Worm (Caenorhabditis elegans) whole organism, mixed stage, embryonic: ENCODE data around the gene Y69H2.10.

Experiments used
- ces-1 ChIP-seq: fragments of 150-350 bp; optimal IDR thresholded peaks from 2 replicates; lab custom pipeline; 2014; ENCODE audit warnings: missing biosample characterization, missing genetic modification reagents, missing genetic modification characterization
- elt-3 ChIP-seq: fragments of 150-350 bp; optimal IDR thresholded peaks from 2 replicates; lab custom pipeline; 2014; ENCODE audit warnings: missing biosample characterization, missing genetic modification characterization
- mep-1 ChIP-seq: fragments of 150-350 bp; optimal IDR thresholded peaks from 2 replicates; lab custom pipeline; 2017; ENCODE audit warnings: missing biosample characterization, missing genetic modification reagents, missing genetic modification characterization, inconsistent platforms
- nhr-12 ChIP-seq: fragments of 150-350 bp; optimal IDR thresholded peaks from 2 replicates; lab custom pipeline; 2014; ENCODE audit warnings: missing biosample characterization, missing genetic modification characterization
- nhr-76 ChIP-seq: sonication (generic microtip); optimal IDR thresholded peaks from 2 replicates; lab custom pipeline; 2017; ENCODE audit warnings: missing biosample characterization, missing genetic modification characterization
- snpc-4 ChIP-seq: fragments of 150-350 bp; optimal IDR thresholded peaks from 2 replicates; lab custom pipeline; 2014; ENCODE audit warnings: missing biosample characterization, missing genetic modification characterization
- zip-8 ChIP-seq: fragments of 150-350 bp; optimal IDR thresholded peaks from 2 replicates; lab custom pipeline; 2014; ENCODE audit warnings: missing biosample characterization, missing genetic modification characterization

ce11 chrV:18650043-18650442, 20.1 kb upstream of the Y69H2.10 start, which contains the start of gene egas-2:
- no peak for TF ChIP-seq nhr-12 (tag; lab: Kevin White, UChicago)
- TF ChIP-seq mep-1, result no peak
- TF ChIP-seq snpc-4 (tag; lab: Kevin White, UChicago), result no peak
- no peak for TF ChIP-seq zip-8 (tag; lab: Kevin White, UChicago)
- no peak for TF ChIP-seq ces-1
- no peak for TF ChIP-seq nhr-76 (tag; lab: Kevin White, UChicago)
- TF ChIP-seq elt-3 (tag; lab: Kevin White, UChicago), result no peak
